Worm (Caenorhabditis elegans): Measurements from ENCODE around the gene lgc-18.

DNA sequence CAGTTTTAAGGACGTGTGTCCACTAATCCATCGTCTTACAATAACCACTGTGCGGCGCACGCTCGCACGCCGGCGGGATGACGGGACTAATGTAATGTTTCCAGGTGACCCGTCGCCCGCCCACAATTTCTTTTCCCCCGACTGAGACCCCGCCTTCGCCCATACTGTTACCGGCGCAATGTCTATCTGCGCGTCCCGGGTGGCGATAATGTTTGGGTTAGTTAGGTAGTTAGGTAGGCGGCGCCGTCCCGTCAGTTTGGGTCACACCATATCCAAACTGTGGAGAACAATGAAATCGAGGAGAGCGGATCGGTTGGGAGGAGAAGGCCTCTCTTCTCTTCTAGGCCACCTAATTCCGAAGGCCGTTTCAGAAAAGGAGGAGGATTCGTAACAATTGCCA lies 39.1 kb upstream of the lgc-18 start:
- TF ChIP-seq tbx-11 (GFP tag; IDR thresholded peaks at IDR 0.05): no peak
- no peak for TF ChIP-seq B0310.2 (tag; optimal IDR thresholded peaks at IDR 0.05)
- TF ChIP-seq ama-1 (optimal IDR thresholded peaks at IDR 0.05): no peak
- TF ChIP-seq ceh-13 (GFP tag; optimal IDR thresholded peaks at IDR 0.05): no peak
- TF ChIP-seq pes-1 (GFP tag; IDR thresholded peaks at IDR 0.05): no peak; the same call in 1 of the 2 replicates
- no peak for TF ChIP-seq flt-1 (GFP tag; IDR thresholded peaks at IDR 0.05)
- no peak for TF ChIP-seq F13C5.2 (tag; optimal IDR thresholded peaks at IDR 0.05)
- peak; percentile 26 for TF ChIP-seq ceh-36 (tag; optimal IDR thresholded peaks at IDR 0.05)
- no peak for TF ChIP-seq hnd-1 (tag; optimal IDR thresholded peaks at IDR 0.05)
- TF ChIP-seq hmg-4 (GFP tag; optimal IDR thresholded peaks at IDR 0.05): peak; percentile 27
